Fruit fly (Drosophila melanogaster) whole organism, wandering third instar larva: ENCODE data around the gene Pat1.

ENCODE experiments used
- CG32264 ChIP-seq: fragments of 200-800 bp; sonication (Bioruptor generic); optimal IDR thresholded peaks from 2 replicates; lab custom pipeline; 2016; ENCODE audit warnings: missing biosample characterization, missing genetic modification characterization
- CG9705 ChIP-seq: fragments of 200-800 bp; sonication (Bioruptor generic); optimal IDR thresholded peaks from 2 replicates; lab custom pipeline; 2018; ENCODE audit warnings: missing biosample characterization, mild to moderate bottlenecking, missing genetic modification characterization
- CrebA ChIP-seq: fragments of 200-800 bp; sonication (Bioruptor generic); optimal IDR thresholded peaks from 2 replicates; lab custom pipeline; 2016; ENCODE audit warnings: missing biosample characterization, mild to moderate bottlenecking, missing genetic modification characterization, borderline replicate concordance
- Dfd ChIP-seq: fragments of >200 bp; optimal IDR thresholded peaks from 2 replicates; lab custom pipeline; 2017; ENCODE audit warnings: missing biosample characterization, missing genetic modification characterization
- Dif ChIP-seq: fragments of 200-275, 200-300 bp; sonication (Bioruptor generic); optimal IDR thresholded peaks from 2 replicates; lab custom pipeline; 2018; ENCODE audit warnings: missing biosample characterization, missing genetic modification characterization; ENCODE audit not compliant: partially characterized antibody
- GATAd ChIP-seq: sonication (Bioruptor generic); optimal IDR thresholded peaks from 2 replicates; lab custom pipeline; 2016; ENCODE audit warnings: missing biosample characterization, missing genetic modification characterization
- HLH106 ChIP-seq: fragments of 200-800 bp; optimal IDR thresholded peaks from 3 replicates; lab custom pipeline; 2019; ENCODE audit warnings: missing biosample characterization, mild to moderate bottlenecking, missing genetic modification characterization, moderate library complexity
- Hnf4 ChIP-seq: fragments of 200-800 bp; sonication (Bioruptor generic); optimal IDR thresholded peaks from 2 replicates; lab custom pipeline; 2016; ENCODE audit warnings: missing biosample characterization, mild to moderate bottlenecking, missing genetic modification characterization
- Hr83 ChIP-seq: fragments of 200-300 bp; sonication (Bioruptor generic); optimal IDR thresholded peaks from 2 replicates; lab custom pipeline; 2016; ENCODE audit warnings: missing biosample characterization, mild to moderate bottlenecking, missing genetic modification characterization, moderate library complexity; ENCODE audit not compliant: poor library complexity, severe bottlenecking
- Mio ChIP-seq: sonication (Bioruptor generic); optimal IDR thresholded peaks from 2 replicates; lab custom pipeline; 2016; ENCODE audit warnings: missing biosample characterization, missing genetic modification characterization
- Myc ChIP-seq: fragments of >200 bp; optimal IDR thresholded peaks from 2 replicates; lab custom pipeline; 2017
- OdsH ChIP-seq: fragments of 200-800 bp; sonication (Bioruptor generic); optimal IDR thresholded peaks from 2 replicates; lab custom pipeline; 2016; ENCODE audit warnings: missing biosample characterization, mild to moderate bottlenecking, missing genetic modification characterization
- Rel ChIP-seq, 2 experiments: fragments of 200-800 bp; sonication (Bioruptor generic) in 1 of 2; optimal IDR thresholded peaks; 2 replicates in 1 of 2; 3 replicates in 1 of 2; lab custom pipeline; 2016 to 2019; ENCODE audit warnings: mild to moderate bottlenecking in 2 of 2, missing biosample characterization in 2 of 2, missing genetic modification characterization in 2 of 2, moderate library complexity in 1 of 2
- Sp1 ChIP-seq: fragments of 200-800 bp; sonication (Bioruptor generic); optimal IDR thresholded peaks from 3 replicates; lab custom pipeline; 2019; ENCODE audit warnings: missing biosample characterization, mild to moderate bottlenecking, missing genetic modification characterization, moderate library complexity
- Vsx2 ChIP-seq: fragments of 200-300, 225-300 bp; sonication (Bioruptor generic); optimal IDR thresholded peaks from 2 replicates; lab custom pipeline; 2018; ENCODE audit warnings: missing biosample characterization, missing genetic modification characterization; ENCODE audit not compliant: partially characterized antibody
- br ChIP-seq: fragments of 200-800 bp; sonication (Bioruptor generic); optimal IDR thresholded peaks from 2 replicates; lab custom pipeline; 2016; ENCODE audit warnings: missing biosample characterization, missing genetic modification characterization
- brk ChIP-seq: fragments of 200-800 bp; sonication (Bioruptor generic); optimal IDR thresholded peaks from 2 replicates; lab custom pipeline; 2016; ENCODE audit warnings: missing biosample characterization, mild to moderate bottlenecking, missing genetic modification characterization
- dmrt93B ChIP-seq: fragments of 200-800 bp; sonication (Bioruptor generic); optimal IDR thresholded peaks from 2 replicates; lab custom pipeline; 2018; ENCODE audit warnings: missing biosample characterization, mild to moderate bottlenecking, missing genetic modification characterization
- ey ChIP-seq: fragments of 200-800 bp; sonication (Bioruptor generic); optimal IDR thresholded peaks from 2 replicates; lab custom pipeline; 2016; ENCODE audit warnings: missing biosample characterization, missing genetic modification characterization
- foxo ChIP-seq, 2 experiments: fragments of 200-800 bp; sonication (Bioruptor generic); optimal IDR thresholded peaks; 2 replicates in 1 of 2; 3 replicates in 1 of 2; lab custom pipeline; 2016 to 2017; ENCODE audit warnings: missing biosample characterization in 2 of 2, missing genetic modification characterization in 2 of 2
- fru ChIP-seq: fragments of 200-800 bp; sonication (Bioruptor generic); optimal IDR thresholded peaks from 3 replicates; lab custom pipeline; 2016; ENCODE audit warnings: missing biosample characterization, mild to moderate bottlenecking, missing genetic modification characterization
- h ChIP-seq: fragments of 200-800 bp; sonication (Bioruptor generic); optimal IDR thresholded peaks from 3 replicates; lab custom pipeline; 2016; ENCODE audit warnings: missing biosample characterization, mild to moderate bottlenecking, missing genetic modification characterization
- pan ChIP-seq: fragments of >200 bp; optimal IDR thresholded peaks from 2 replicates; lab custom pipeline; 2017
- psq ChIP-seq: fragments of 200-800 bp; sonication (Bioruptor generic); optimal IDR thresholded peaks from 3 replicates; lab custom pipeline; 2017; ENCODE audit warnings: missing biosample characterization, mild to moderate bottlenecking, missing genetic modification characterization, moderate library complexity
- rgr ChIP-seq: fragments of 200-800 bp; sonication (Bioruptor generic); optimal IDR thresholded peaks from 3 replicates; lab custom pipeline; 2016; ENCODE audit warnings: missing biosample characterization, mild to moderate bottlenecking, missing genetic modification characterization
- sage ChIP-seq: fragments of 200-800 bp; sonication (Bioruptor generic); optimal IDR thresholded peaks from 2 replicates; lab custom pipeline; 2016; ENCODE audit warnings: missing biosample characterization, mild to moderate bottlenecking, missing genetic modification characterization
- sv ChIP-seq: fragments of 200-800 bp; sonication (Bioruptor generic); optimal IDR thresholded peaks from 3 replicates; lab custom pipeline; 2016; ENCODE audit warnings: missing biosample characterization, missing genetic modification characterization
- tai ChIP-seq: sonication (Bioruptor generic); optimal IDR thresholded peaks from 2 replicates; lab custom pipeline; 2016; ENCODE audit warnings: missing biosample characterization, missing genetic modification characterization
- usp ChIP-seq: fragments of >200 bp; optimal IDR thresholded peaks from 2 replicates; lab custom pipeline; 2017; ENCODE audit warnings: missing biosample characterization, missing genetic modification characterization

Pat1 gene

DNA sequence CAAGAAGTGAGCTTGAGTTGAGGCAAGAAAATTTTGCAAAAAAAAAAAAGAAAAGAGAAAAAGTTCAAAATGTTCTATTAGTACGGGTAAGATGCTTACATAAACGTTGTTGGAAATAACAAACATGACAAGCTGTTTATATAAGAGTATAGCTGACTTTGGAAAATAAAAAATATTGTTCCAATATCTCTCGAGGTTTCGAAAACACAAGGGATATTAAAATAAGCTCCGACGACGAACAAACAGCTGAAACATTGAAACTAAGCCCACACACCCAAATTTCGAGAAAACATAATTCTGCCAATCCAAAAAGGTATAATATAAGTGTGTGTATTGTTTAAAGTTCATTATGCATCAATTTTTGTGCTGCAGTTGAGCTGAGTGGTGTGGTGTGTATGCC, 16.8 kb upstream of the Pat1 start:
- TF ChIP-seq foxo (GFP tag; optimal IDR thresholded peaks at IDR 0.05; lab: Kevin White, UChicago) (peak in 1 of 2 experiments; percentile 36), CrebA (GFP tag; lab: Kevin White, UChicago) (no peak), sv (GFP tag; lab: Kevin White, UChicago) (no peak), dmrt93B (GFP tag; lab: Kevin White, UChicago) (peak; percentile 39), h (peak; percentile 15), br (GFP tag; lab: Kevin White, UChicago) (peak; percentile 26), Sp1 (peak; percentile 49), Dif (GFP tag; lab: Kevin White, UChicago) (no peak)

DNA sequence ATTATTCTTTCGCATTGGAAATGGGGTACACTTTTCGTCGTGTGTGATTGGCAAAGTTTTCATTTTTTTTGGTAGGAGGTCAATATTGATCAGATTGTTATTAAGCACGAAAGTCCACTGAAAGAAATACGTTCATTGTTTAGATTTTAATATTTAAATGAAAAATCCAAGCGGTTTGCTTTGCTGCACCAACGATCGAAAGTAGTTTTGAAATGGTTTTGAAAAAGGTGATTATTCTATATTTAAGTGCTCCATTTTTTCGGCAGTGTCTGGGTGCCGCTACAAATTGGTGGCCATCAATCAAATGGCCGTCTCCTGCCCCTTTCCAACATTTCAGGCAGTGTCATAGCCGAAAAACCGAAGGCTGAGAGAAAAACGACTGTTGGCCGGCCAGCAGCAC, 16.1 kb upstream of the Pat1 start:
- TF ChIP-seq ey (GFP tag; lab: Kevin White, UChicago) (peak; percentile 48), Rel (GFP tag; optimal IDR thresholded peaks at IDR 0.05; lab: Kevin White, UChicago) (no peak), Rel (tag; optimal IDR thresholded peaks at IDR 0.05; lab: Kevin White, UChicago) (no peak), rgr (GFP tag; lab: Kevin White, UChicago) (peak; percentile 25), CG32264 (peak; percentile 1), dmrt93B (GFP tag; lab: Kevin White, UChicago) (peak; percentile 30), fru (GFP tag; lab: Kevin White, UChicago) (peak; percentile 48), br (GFP tag; lab: Kevin White, UChicago) (peak; percentile 18), h (peak; percentile 47), HLH106 (tag; lab: Kevin White, UChicago) (peak; percentile 57), Hnf4 (GFP tag; lab: Kevin White, UChicago) (no peak), foxo (GFP tag; optimal IDR thresholded peaks at IDR 0.05; lab: Kevin White, UChicago) (peak in 1 of 2 experiments; percentile 53), Myc (lab: Kevin White, UChicago) (no peak), Vsx2 (no peak), OdsH (GFP tag; lab: Kevin White, UChicago) (no peak), CG9705 (GFP tag; lab: Kevin White, UChicago) (no peak), GATAd (GFP tag; lab: Kevin White, UChicago) (no peak), Sp1 (peak; percentile 20)

DNA sequence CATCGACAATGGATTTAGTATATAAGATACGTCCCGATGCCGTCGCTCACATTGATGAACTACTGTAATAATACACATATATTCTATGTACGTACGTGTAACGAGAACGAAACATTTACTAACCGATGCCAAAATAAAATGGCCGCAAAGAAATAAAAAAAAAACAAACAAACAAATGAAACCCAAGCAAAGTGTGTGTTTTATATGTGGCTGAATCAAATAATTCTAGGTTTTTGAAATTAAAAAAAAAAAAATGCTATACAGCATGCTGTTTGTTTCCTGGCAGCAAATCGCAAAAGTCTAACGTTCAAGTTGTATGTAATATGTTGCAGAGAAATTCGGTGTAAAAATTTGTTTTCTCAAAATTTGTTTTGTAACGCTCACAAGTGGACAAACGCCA, 1.6 kb upstream of the Pat1 start, which contains the start of gene CG17717:
CG17717 (plus strand) TSS at position 301 of the 400 bp plus-strand sequence.
- TF ChIP-seq HLH106 (tag; lab: Kevin White, UChicago) (no peak), Dfd (GFP tag; lab: Kevin White, UChicago) (no peak), sage (GFP tag; lab: Kevin White, UChicago) (no peak), usp (GFP tag; lab: Kevin White, UChicago) (no peak), psq (no peak), ey (GFP tag; lab: Kevin White, UChicago) (no peak), tai (GFP tag; lab: Kevin White, UChicago) (no peak), pan (lab: Kevin White, UChicago) (no peak), CG32264 (no peak), Hnf4 (GFP tag; lab: Kevin White, UChicago) (no peak)
- TF ChIP-seq, all 38 proteins: peak for 0

DNA sequence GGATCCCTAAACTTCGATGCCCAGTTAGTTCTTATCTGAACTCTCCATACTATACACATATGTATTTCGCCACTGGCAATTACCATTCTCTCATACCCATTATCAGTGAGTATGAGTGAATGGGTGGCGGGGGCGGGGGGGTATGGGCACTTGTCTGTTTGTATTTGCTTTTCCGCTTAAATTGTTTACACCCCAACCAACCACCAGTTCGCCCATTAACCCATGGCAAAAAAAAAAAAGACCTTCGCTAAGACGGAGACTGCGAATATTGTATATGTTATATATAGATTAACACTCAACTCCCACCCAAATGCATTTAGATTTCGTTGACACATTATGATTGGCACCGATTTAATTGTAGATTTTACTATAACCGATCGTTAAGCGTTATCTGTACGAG, 1.5 kb downstream of the Pat1 start:
- TF ChIP-seq dmrt93B (GFP tag; lab: Kevin White, UChicago) (no peak), rgr (GFP tag; lab: Kevin White, UChicago) (peak; percentile 14), OdsH (GFP tag; lab: Kevin White, UChicago) (peak; percentile 3), h (peak; percentile 56), Mio (GFP tag; lab: Kevin White, UChicago) (no peak), foxo (GFP tag; optimal IDR thresholded peaks at IDR 0.05; lab: Kevin White, UChicago) (peak in 1 of 2 experiments; percentile 34), brk (no peak), Hr83 (GFP tag; lab: Kevin White, UChicago) (peak; percentile 50), GATAd (GFP tag; lab: Kevin White, UChicago) (no peak), fru (GFP tag; lab: Kevin White, UChicago) (peak; percentile 30), Sp1 (peak; percentile 20), CG9705 (GFP tag; lab: Kevin White, UChicago) (peak; percentile 5)

DNA sequence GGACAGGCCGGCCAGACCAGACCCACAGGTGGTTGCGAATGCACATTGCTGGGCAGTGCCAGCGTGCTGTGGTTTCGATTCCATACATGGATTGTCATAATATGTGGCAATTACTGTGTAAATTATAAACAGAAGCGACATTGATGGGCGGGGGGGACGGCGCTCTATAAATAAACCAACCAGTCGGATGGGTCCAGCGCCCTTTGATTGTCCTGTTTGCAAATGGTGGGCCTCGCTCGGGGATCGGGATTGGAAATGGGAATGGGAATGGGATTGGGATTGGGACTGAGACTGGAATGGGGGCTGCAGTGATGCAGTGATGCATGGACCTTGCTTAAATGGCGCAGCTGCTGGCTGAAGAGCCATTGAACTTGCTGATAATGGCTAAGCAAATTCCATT, 2.2 kb downstream of the Pat1 start:
- TF ChIP-seq tai (GFP tag; lab: Kevin White, UChicago): no peak
